Fruit fly (Drosophila melanogaster) Kc167 (cell line): Measurements from ENCODE around the gene Lsp2.

Experiments
- Myc ChIP-seq: fragments of >200 bp; optimal IDR thresholded peaks from 2 replicates; lab custom pipeline; 2017; ENCODE audit warnings: missing external identifiers
- Sin3A ChIP-seq: fragments of >200 bp; optimal IDR thresholded peaks from 2 replicates; lab custom pipeline; 2018; ENCODE audit warnings: missing external identifiers
- h ChIP-seq: fragments of >200 bp; optimal IDR thresholded peaks from 3 replicates; lab custom pipeline; 2018; ENCODE audit warnings: missing external identifiers
- insv ChIP-seq: fragments of >200 bp; optimal IDR thresholded peaks from 3 replicates; lab custom pipeline; 2018; ENCODE audit warnings: missing external identifiers
- ttk ChIP-seq: sonication (Bioruptor generic); optimal IDR thresholded peaks from 2 replicates; lab custom pipeline; 2017; ENCODE audit warnings: missing external identifiers

DNA sequence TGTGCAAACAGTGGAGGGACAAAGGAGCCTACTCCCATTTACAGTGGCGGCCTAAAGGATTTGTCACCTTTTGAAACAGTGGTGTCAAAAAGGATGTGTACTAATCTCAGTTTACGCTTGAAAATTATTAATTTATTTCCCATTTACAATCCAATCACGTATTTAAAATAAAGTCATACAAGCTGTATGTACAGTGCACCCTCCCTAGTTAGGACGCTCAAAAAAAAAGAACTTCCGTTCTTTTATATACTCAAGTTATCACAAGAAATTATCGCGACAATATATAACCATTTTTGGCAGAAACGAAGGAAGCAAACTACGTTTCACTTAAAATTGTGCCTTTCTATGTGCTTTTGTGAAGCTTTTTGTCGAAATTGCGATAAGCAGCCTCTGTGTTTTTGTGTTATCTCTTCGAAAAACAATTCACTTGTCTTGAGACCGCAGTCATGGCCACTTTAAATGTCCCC is 10.1 kb downstream of the Lsp2 start:
- TF ChIP-seq h (lab: Kevin White, UChicago) (no peak), insv (no peak), Myc (lab: Kevin White, UChicago) (no peak), ttk (lab: Kevin White, UChicago) (no peak), Sin3A (lab: Kevin White, UChicago) (no peak)
